Worm (Caenorhabditis elegans) whole organism, late embryonic: Measurements from ENCODE around the gene irld-51.
A peak's percentile ranks its signal among the peaks of the same experiment; 100 is the strongest.

Experiments used
- C08G9.2 ChIP-seq: sonication (generic microtip); optimal IDR thresholded peaks from 2 replicates; lab custom pipeline; 2016; ENCODE audit warnings: mild to moderate bottlenecking, missing genetic modification characterization, moderate library complexity, missing compliant biosample characterization
- C38D4.7 ChIP-seq: fragments of 200-800 bp; sonication (Bioruptor generic); optimal IDR thresholded peaks from 2 replicates; lab custom pipeline; 2018; ENCODE audit warnings: mild to moderate bottlenecking, missing genetic modification characterization, moderate library complexity, missing compliant biosample characterization
- K02D7.2 ChIP-seq: sonication (generic microtip); optimal IDR thresholded peaks from 2 replicates; lab custom pipeline; 2017; ENCODE audit warnings: mild to moderate bottlenecking, missing genetic modification characterization, missing compliant biosample characterization
- K09A11.1 ChIP-seq: sonication (generic microtip); optimal IDR thresholded peaks from 2 replicates; lab custom pipeline; 2017; ENCODE audit warnings: antibody characterized with exemption, mild to moderate bottlenecking, missing genetic modification characterization, missing compliant biosample characterization; ENCODE audit not compliant: insufficient read depth
- T23F11.4 ChIP-seq: fragments of 200-800 bp; sonication (Bioruptor generic); optimal IDR thresholded peaks from 2 replicates; lab custom pipeline; 2018; ENCODE audit warnings: mild to moderate bottlenecking, missing genetic modification characterization, missing compliant biosample characterization
- Y22D7AL.16 ChIP-seq: sonication (generic microtip); optimal IDR thresholded peaks from 2 replicates; lab custom pipeline; 2016; ENCODE audit warnings: missing genetic modification characterization, missing compliant biosample characterization
- ama-1 ChIP-seq: fragments of 150-350 bp; optimal IDR thresholded peaks from 2 replicates; lab custom pipeline; 2014
- ceh-14 ChIP-seq: sonication (generic microtip); optimal IDR thresholded peaks from 2 replicates; lab custom pipeline; 2016; ENCODE audit warnings: missing genotype, missing genetic modification characterization, missing compliant biosample characterization
- ceh-18 ChIP-seq: sonication (generic microtip); optimal IDR thresholded peaks from 2 replicates; lab custom pipeline; 2016; ENCODE audit warnings: missing genetic modification characterization, missing compliant biosample characterization
- ceh-2 ChIP-seq: sonication (generic microtip); optimal IDR thresholded peaks from 2 replicates; lab custom pipeline; 2016; ENCODE audit warnings: missing genotype, missing genetic modification characterization, missing compliant biosample characterization
- ceh-22 ChIP-seq: sonication (generic microtip); optimal IDR thresholded peaks from 2 replicates; lab custom pipeline; 2017; ENCODE audit warnings: missing biosample characterization, missing genetic modification characterization
- ceh-24 ChIP-seq: sonication (generic microtip); optimal IDR thresholded peaks from 2 replicates; lab custom pipeline; 2016; ENCODE audit warnings: mild to moderate bottlenecking, missing genetic modification characterization, missing compliant biosample characterization
- ceh-31 ChIP-seq: sonication (generic microtip); optimal IDR thresholded peaks from 2 replicates; lab custom pipeline; 2016; ENCODE audit warnings: missing genetic modification characterization, missing compliant biosample characterization
- ceh-34 ChIP-seq: sonication (generic microtip); optimal IDR thresholded peaks from 2 replicates; lab custom pipeline; 2016; ENCODE audit warnings: mild to moderate bottlenecking, missing genetic modification characterization, missing compliant biosample characterization
- ceh-48 ChIP-seq: sonication (generic microtip); optimal IDR thresholded peaks from 2 replicates; lab custom pipeline; 2016; ENCODE audit warnings: missing genetic modification characterization, inconsistent platforms, missing compliant biosample characterization
- ceh-6 ChIP-seq: fragments of 200-800 bp; sonication (Bioruptor generic); optimal IDR thresholded peaks from 2 replicates; lab custom pipeline; 2018; ENCODE audit warnings: mild to moderate bottlenecking, missing genetic modification characterization, missing compliant biosample characterization
- ceh-9 ChIP-seq: sonication (generic microtip); optimal IDR thresholded peaks from 2 replicates; lab custom pipeline; 2016; ENCODE audit warnings: mild to moderate bottlenecking, missing genetic modification characterization, inconsistent platforms, missing compliant biosample characterization
- elt-2 ChIP-seq: sonication (generic microtip); optimal IDR thresholded peaks from 2 replicates; lab custom pipeline; 2016; ENCODE audit warnings: missing genetic modification reagents, missing genetic modification characterization, missing compliant biosample characterization
- elt-4 ChIP-seq: sonication (generic microtip); optimal IDR thresholded peaks from 2 replicates; lab custom pipeline; 2016; ENCODE audit warnings: missing genetic modification characterization, missing compliant biosample characterization
- ets-4 ChIP-seq: sonication (generic microtip); optimal IDR thresholded peaks from 2 replicates; lab custom pipeline; 2016; ENCODE audit warnings: missing genetic modification characterization, missing compliant biosample characterization
- fax-1 ChIP-seq: sonication (generic microtip); optimal IDR thresholded peaks from 2 replicates; lab custom pipeline; 2016; ENCODE audit warnings: missing genotype, missing genetic modification characterization, missing compliant biosample characterization
- fkh-10 ChIP-seq: fragments of 150-350 bp; optimal IDR thresholded peaks from 2 replicates; lab custom pipeline; 2014; ENCODE audit warnings: missing biosample characterization, missing genetic modification reagents, missing genetic modification characterization
- gmeb-2 ChIP-seq: sonication (generic microtip); optimal IDR thresholded peaks from 2 replicates; lab custom pipeline; 2016; ENCODE audit warnings: missing genetic modification characterization, inconsistent platforms, missing compliant biosample characterization
- hlh-15 ChIP-seq: sonication (generic microtip); optimal IDR thresholded peaks from 2 replicates; lab custom pipeline; 2016; ENCODE audit warnings: missing genetic modification characterization, missing compliant biosample characterization
- lin-11 ChIP-seq: fragments of 200-800 bp; sonication (Bioruptor generic); optimal IDR thresholded peaks from 2 replicates; lab custom pipeline; 2018; ENCODE audit warnings: mild to moderate bottlenecking, missing genetic modification characterization, missing compliant biosample characterization
- madf-2 ChIP-seq: sonication (generic microtip); optimal IDR thresholded peaks from 2 replicates; lab custom pipeline; 2017; ENCODE audit warnings: missing genetic modification characterization, missing compliant biosample characterization
- nfya-1 ChIP-seq: sonication (generic microtip); optimal IDR thresholded peaks from 2 replicates; lab custom pipeline; 2017; ENCODE audit warnings: missing genetic modification characterization, mild to moderate bottlenecking, missing compliant biosample characterization, antibody characterized with exemption, moderate library complexity
- nhr-11 ChIP-seq: fragments of 150-350 bp; optimal IDR thresholded peaks from 2 replicates; lab custom pipeline; 2014; ENCODE audit warnings: missing biosample characterization, missing genetic modification characterization
- npax-4 ChIP-seq: sonication (generic microtip); optimal IDR thresholded peaks from 2 replicates; lab custom pipeline; 2016; ENCODE audit warnings: missing genetic modification characterization, missing compliant biosample characterization
- odd-2 ChIP-seq: sonication (generic microtip); optimal IDR thresholded peaks from 2 replicates; lab custom pipeline; 2017; ENCODE audit warnings: antibody characterized with exemption, mild to moderate bottlenecking, missing genetic modification characterization, missing compliant biosample characterization
- pat-9 ChIP-seq: fragments of 200-800 bp; sonication (Bioruptor generic); optimal IDR thresholded peaks from 2 replicates; lab custom pipeline; 2018; ENCODE audit warnings: mild to moderate bottlenecking, missing genetic modification characterization, moderate library complexity, missing compliant biosample characterization
- pax-1 ChIP-seq: fragments of 150-350 bp; optimal IDR thresholded peaks from 2 replicates; lab custom pipeline; 2014; ENCODE audit warnings: missing biosample characterization, missing genetic modification characterization
- pha-2 ChIP-seq: sonication (generic microtip); optimal IDR thresholded peaks from 2 replicates; lab custom pipeline; 2017; ENCODE audit warnings: mild to moderate bottlenecking, missing genetic modification characterization, missing compliant biosample characterization
- pqm-1 ChIP-seq: sonication (generic microtip); optimal IDR thresholded peaks from 2 replicates; lab custom pipeline; 2016; ENCODE audit warnings: missing genetic modification characterization, missing compliant biosample characterization
- pros-1 ChIP-seq: fragments of 150-350 bp; optimal IDR thresholded peaks from 2 replicates; lab custom pipeline; 2014; ENCODE audit warnings: missing biosample characterization, missing genetic modification reagents, missing genetic modification characterization
- ref-2 ChIP-seq: sonication (generic microtip); optimal IDR thresholded peaks from 2 replicates; lab custom pipeline; 2016; ENCODE audit warnings: missing genetic modification characterization, missing compliant biosample characterization
- rnt-1 ChIP-seq: sonication (generic microtip); optimal IDR thresholded peaks from 2 replicates; lab custom pipeline; 2016; ENCODE audit warnings: missing genetic modification characterization, missing compliant biosample characterization
- sox-2 ChIP-seq: fragments of 200-800 bp; sonication (Bioruptor generic); IDR thresholded peaks from 2 replicates; pipeline ENCODE4 v1.3.6; 2022; ENCODE audit warnings: missing genetic modification reagents, missing genetic modification characterization, missing compliant biosample characterization
- syd-9 ChIP-seq: sonication (generic microtip); optimal IDR thresholded peaks from 2 replicates; lab custom pipeline; 2016; ENCODE audit warnings: mild to moderate bottlenecking, missing genetic modification characterization, moderate library complexity, missing compliant biosample characterization
- tbx-2 ChIP-seq: sonication (generic microtip); optimal IDR thresholded peaks from 2 replicates; lab custom pipeline; 2016; ENCODE audit warnings: missing genetic modification characterization, missing compliant biosample characterization
- tbx-7 ChIP-seq: sonication (generic microtip); optimal IDR thresholded peaks from 2 replicates; lab custom pipeline; 2016; ENCODE audit warnings: missing genotype, missing genetic modification characterization, missing compliant biosample characterization
- ttx-3 ChIP-seq: sonication (generic microtip); optimal IDR thresholded peaks from 2 replicates; lab custom pipeline; 2016; ENCODE audit warnings: missing genetic modification reagents, missing genetic modification characterization, missing compliant biosample characterization
- unc-42 ChIP-seq: sonication (generic microtip); optimal IDR thresholded peaks from 2 replicates; lab custom pipeline; 2016; ENCODE audit warnings: missing genotype, missing genetic modification characterization, missing compliant biosample characterization
- unc-55 ChIP-seq: sonication (generic microtip); optimal IDR thresholded peaks from 2 replicates; lab custom pipeline; 2017; ENCODE audit warnings: missing biosample characterization, missing genetic modification reagents, missing genetic modification characterization
- zip-5 ChIP-seq: sonication (generic microtip); optimal IDR thresholded peaks from 2 replicates; lab custom pipeline; 2016; ENCODE audit warnings: missing genetic modification characterization, missing compliant biosample characterization

The irld-51 gene

DNA sequence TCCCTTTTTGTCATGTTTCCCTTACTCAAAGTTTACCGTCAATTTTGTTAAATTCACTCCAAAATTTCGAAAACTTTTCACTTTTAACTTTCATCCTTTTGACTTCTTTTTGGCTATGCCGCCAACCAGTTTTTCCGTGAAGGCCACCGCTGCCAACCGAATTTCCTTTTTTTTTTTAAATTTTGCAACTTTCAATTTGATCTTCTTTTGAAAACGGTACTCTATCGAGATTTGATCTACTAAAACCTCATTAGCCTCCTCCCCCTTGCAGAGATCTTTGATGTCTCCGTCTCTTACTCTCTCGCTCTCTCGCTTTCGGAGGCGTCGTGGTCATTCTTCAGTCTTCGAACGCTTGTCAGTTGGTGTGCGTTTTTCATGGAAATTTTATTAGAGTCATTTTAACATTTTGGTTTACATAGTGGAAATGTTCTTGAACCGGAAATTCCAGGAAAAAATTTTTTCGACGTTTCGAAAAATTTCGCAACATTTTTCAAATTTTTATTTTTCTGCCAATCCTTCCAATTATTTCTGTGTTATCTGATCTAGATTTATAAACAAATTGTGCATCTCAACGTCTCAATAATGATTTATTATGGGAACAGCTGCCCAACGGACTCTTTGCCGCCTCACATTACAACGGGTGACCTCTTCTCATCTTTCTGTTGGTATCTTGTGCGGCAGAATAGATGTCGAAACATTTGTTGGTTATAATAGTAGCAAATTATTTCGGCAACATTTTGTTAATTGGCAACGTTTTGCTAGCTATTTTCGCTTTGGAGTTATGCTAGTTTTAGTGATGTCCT, 42.3 kb upstream of the irld-51 start:
- TF ChIP-seq ceh-22 (tag; lab: Kevin White, UChicago) = no peak
- no peak for TF ChIP-seq ttx-3
- TF ChIP-seq unc-42 (tag; lab: Kevin White, UChicago) = no peak
- no peak for TF ChIP-seq pqm-1
- no peak for TF ChIP-seq Y22D7AL.16 (tag; lab: Kevin White, UChicago)
- no peak for TF ChIP-seq gmeb-2 (tag; lab: Kevin White, UChicago)
- TF ChIP-seq syd-9 (tag; lab: Kevin White, UChicago) = no peak
- peak; percentile 32 for TF ChIP-seq pat-9 (tag; lab: Kevin White, UChicago)
- TF ChIP-seq nfya-1 (tag; lab: Kevin White, UChicago) = no peak
- no peak for TF ChIP-seq pax-1 (tag; lab: Kevin White, UChicago)
- no peak for TF ChIP-seq ceh-34
- no peak for TF ChIP-seq odd-2 (tag; lab: Kevin White, UChicago)
- no peak for TF ChIP-seq ceh-9
- TF ChIP-seq npax-4 (tag; lab: Kevin White, UChicago) = no peak
- no peak for TF ChIP-seq ceh-31 (tag; lab: Kevin White, UChicago)
- TF ChIP-seq ceh-18 (tag; lab: Kevin White, UChicago) = no peak
- no peak for TF ChIP-seq ceh-14 (tag; lab: Kevin White, UChicago)
- no peak for TF ChIP-seq T23F11.4 (GFP tag; lab: Kevin White, UChicago)
- peak; percentile 23 for TF ChIP-seq rnt-1
- peak; percentile 98 for TF ChIP-seq unc-55 (GFP tag; lab: Kevin White, UChicago)

DNA sequence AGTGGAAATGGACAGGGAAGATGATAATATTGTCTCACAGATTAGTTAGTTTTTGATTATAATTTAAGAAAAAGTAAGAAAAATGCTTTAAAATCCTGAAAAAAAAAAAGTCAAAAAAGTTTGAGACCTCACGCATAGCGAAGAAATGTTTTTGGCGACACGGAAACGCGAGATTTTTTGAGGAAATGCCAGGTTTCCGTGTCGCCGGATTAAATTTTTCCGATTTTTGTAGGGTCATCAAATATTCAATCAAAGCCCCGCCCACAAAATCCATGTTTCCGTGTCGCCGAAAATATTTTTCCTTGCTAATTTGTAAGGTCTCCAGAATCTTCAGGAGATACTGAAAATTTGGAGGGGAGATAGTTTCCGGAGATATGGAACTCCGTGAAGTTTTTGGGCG, 39.8 kb upstream of the irld-51 start:
- TF ChIP-seq ceh-31 (tag; lab: Kevin White, UChicago) (peak; percentile 51), pax-1 (tag; lab: Kevin White, UChicago) (no peak)

DNA sequence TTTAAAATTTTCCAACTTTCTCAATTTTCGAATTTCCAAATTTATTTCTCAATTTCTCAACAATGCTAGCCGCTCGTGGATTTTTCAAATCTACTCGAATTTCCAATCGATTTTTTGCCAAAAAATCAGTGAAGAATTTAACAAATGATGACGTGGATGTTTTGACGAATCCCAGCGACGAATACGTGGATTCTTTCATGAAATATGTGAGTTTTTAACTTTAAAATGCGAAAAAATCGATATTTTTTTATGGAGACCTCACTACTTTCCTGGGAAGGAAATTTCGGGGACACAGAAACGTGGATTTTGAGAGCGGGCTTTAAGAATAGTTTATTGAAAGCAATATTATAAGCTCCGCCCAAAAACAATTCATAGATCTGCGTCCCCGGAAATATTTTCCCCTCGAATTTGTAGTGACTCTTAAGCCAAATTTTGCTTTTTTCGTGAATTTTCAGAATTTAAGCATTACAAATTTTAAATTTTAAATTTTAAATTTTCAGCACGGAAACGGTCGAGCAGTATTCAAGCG, 39.1 kb upstream of the irld-51 start, which contains the start of gene K08A2.2:
K08A2.2 (plus strand) TSS at position 51 of the 529 bp plus-strand sequence.
- TF ChIP-seq npax-4 (tag; lab: Kevin White, UChicago) = no peak
- TF ChIP-seq hlh-15 (tag; lab: Kevin White, UChicago) = no peak
- TF ChIP-seq rnt-1 = no peak
- TF ChIP-seq pat-9 (tag; lab: Kevin White, UChicago) = no peak
- peak; percentile 50 for TF ChIP-seq tbx-7 (tag; lab: Kevin White, UChicago)
- TF ChIP-seq ttx-3 = no peak
- no peak for TF ChIP-seq nhr-11
- TF ChIP-seq Y22D7AL.16 (tag; lab: Kevin White, UChicago) = no peak
- no peak for TF ChIP-seq madf-2 (tag; lab: Kevin White, UChicago)
- TF ChIP-seq fax-1 (tag; lab: Kevin White, UChicago) = peak; percentile 13
- TF ChIP-seq gmeb-2 (tag; lab: Kevin White, UChicago) = no peak
- TF ChIP-seq sox-2 (GFP tag; lab: Robert Waterston, UW) = no peak
- TF ChIP-seq ceh-24 (tag; lab: Kevin White, UChicago) = no peak
- TF ChIP-seq zip-5 (tag; lab: Kevin White, UChicago) = peak; percentile 4
- no peak for TF ChIP-seq C38D4.7 (GFP tag; lab: Kevin White, UChicago)
- no peak for TF ChIP-seq ceh-6 (GFP tag; lab: Kevin White, UChicago)
- TF ChIP-seq fkh-10 (GFP tag; lab: Kevin White, UChicago) = no peak
- TF ChIP-seq ceh-2 = peak; percentile 42
- peak; percentile 49 for TF ChIP-seq tbx-2 (tag; lab: Kevin White, UChicago)
- TF ChIP-seq ref-2 (tag; lab: Kevin White, UChicago) = peak; percentile 35
- no peak for TF ChIP-seq elt-4 (tag; lab: Kevin White, UChicago)
- no peak for TF ChIP-seq pha-2
- TF ChIP-seq ama-1 (lab: Kevin White, UChicago) = no peak
- no peak for TF ChIP-seq pros-1
- no peak for TF ChIP-seq ceh-48 (tag; lab: Kevin White, UChicago)
- peak; percentile 49 for TF ChIP-seq ceh-31 (tag; lab: Kevin White, UChicago)
- no peak for TF ChIP-seq pqm-1
- TF ChIP-seq lin-11 (tag; lab: Kevin White, UChicago) = no peak
- TF ChIP-seq K02D7.2 (tag; lab: Kevin White, UChicago) = no peak
- TF ChIP-seq elt-2 (tag; lab: Kevin White, UChicago) = peak; percentile 18
- TF ChIP-seq ets-4 (tag; lab: Kevin White, UChicago) = peak; percentile 2
- TF ChIP-seq C08G9.2 (tag; lab: Kevin White, UChicago) = peak; percentile 58
- no peak for TF ChIP-seq unc-42 (tag; lab: Kevin White, UChicago)
- no peak for TF ChIP-seq K09A11.1 (tag; lab: Kevin White, UChicago)
